Fruit fly (Drosophila melanogaster) whole organism, wandering third instar larva: ENCODE measurements around the gene lute.

ENCODE experiments used
- HLH106 ChIP-seq: fragments of 200-800 bp; optimal IDR thresholded peaks from 3 replicates; lab custom pipeline; 2019; ENCODE audit warnings: missing biosample characterization, mild to moderate bottlenecking, missing genetic modification characterization, moderate library complexity
- woc ChIP-seq: sonication (Bioruptor generic); optimal IDR thresholded peaks from 2 replicates; lab custom pipeline; 2016; ENCODE audit warnings: missing biosample characterization, mild to moderate bottlenecking, missing genetic modification characterization

dm6 chr3R:17403188-17403587 lies 23.4 kb downstream of the lute start, which contains the start of gene CG34279:
- TF ChIP-seq HLH106 (tag; lab: Kevin White, UChicago) (no peak), woc (GFP tag; lab: Kevin White, UChicago) (no peak)
